Worm (Caenorhabditis elegans) whole organism, L3 larva: Measurements from ENCODE around the gene vrp-1.

Experiments
- ama-1 ChIP-seq: fragments of 150-350 bp; optimal IDR thresholded peaks from 2 replicates; lab custom pipeline; 2018
- elt-2 ChIP-seq: sonication (generic microtip); optimal IDR thresholded peaks from 2 replicates; lab custom pipeline; 2016; ENCODE audit warnings: missing genetic modification reagents, mild to moderate bottlenecking, missing genetic modification characterization, missing compliant biosample characterization
- fos-1 ChIP-seq: fragments of 150-350 bp; optimal IDR thresholded peaks from 2 replicates; lab custom pipeline; 2014; ENCODE audit warnings: missing biosample characterization, missing genetic modification characterization
- hmg-11 ChIP-seq: sonication (generic microtip); optimal IDR thresholded peaks from 2 replicates; lab custom pipeline; 2016; ENCODE audit warnings: missing genetic modification characterization, missing compliant biosample characterization
- nhr-12 ChIP-seq: fragments of 150-350 bp; optimal IDR thresholded peaks from 2 replicates; lab custom pipeline; 2014; ENCODE audit warnings: missing biosample characterization, missing genetic modification characterization
- nhr-23 ChIP-seq: fragments of 150-350 bp; optimal IDR thresholded peaks from 2 replicates; lab custom pipeline; 2014; ENCODE audit warnings: missing biosample characterization, missing genetic modification reagents, missing genetic modification characterization
- nhr-237 ChIP-seq: fragments of 150-350 bp; optimal IDR thresholded peaks from 2 replicates; lab custom pipeline; 2014; ENCODE audit warnings: missing biosample characterization, missing genetic modification characterization
- nhr-25 ChIP-seq: sonication (generic microtip); optimal IDR thresholded peaks from 2 replicates; lab custom pipeline; 2017; ENCODE audit warnings: missing biosample characterization, missing genetic modification characterization
- nhr-67 ChIP-seq: fragments of 150-350 bp; optimal IDR thresholded peaks from 2 replicates; lab custom pipeline; 2014; ENCODE audit warnings: missing biosample characterization, missing genetic modification characterization
- pha-4 ChIP-seq: fragments of 150-350 bp; optimal IDR thresholded peaks from 2 replicates; lab custom pipeline; 2014; ENCODE audit warnings: missing biosample characterization, missing genetic modification reagents, missing genetic modification characterization
- pqm-1 ChIP-seq: fragments of 150-350 bp; optimal IDR thresholded peaks from 2 replicates; lab custom pipeline; 2017; ENCODE audit warnings: missing biosample characterization, missing genetic modification characterization, inconsistent platforms
- unc-62 ChIP-seq: fragments of 150-350 bp; sonication (generic microtip); optimal IDR thresholded peaks from 4 replicates; lab custom pipeline; 2014; ENCODE audit warnings: missing biosample characterization, missing genetic modification reagents, missing genetic modification characterization
- zag-1 ChIP-seq: fragments of 150-350 bp; optimal IDR thresholded peaks from 2 replicates; lab custom pipeline; 2014; ENCODE audit warnings: missing biosample characterization, missing genetic modification characterization

- TF ChIP-seq pqm-1 (tag; lab: Kevin White, UChicago) (no peak), nhr-12 (tag; lab: Kevin White, UChicago) (no peak), fos-1 (tag; lab: Kevin White, UChicago) (no peak), nhr-23 (no peak), unc-62 (no peak), ama-1 (lab: Kevin White, UChicago) (no peak), pha-4 (tag; lab: Kevin White, UChicago) (no peak), nhr-67 (tag; lab: Kevin White, UChicago) (no peak), zag-1 (tag; lab: Kevin White, UChicago) (no peak), hmg-11 (no peak), nhr-237 (tag; lab: Kevin White, UChicago) (no peak), nhr-25 (tag; lab: Kevin White, UChicago) (no peak), elt-2 (tag; lab: Kevin White, UChicago) (no peak)
Observed at ce11 chrIV:3037932-3038331, 25.5 kb downstream of the vrp-1 start.
